Worm (Caenorhabditis elegans) whole organism, L1 larva: ENCODE results near the gene nmgp-1.

Source experiments
- alr-1 ChIP-seq: fragments of 200-800 bp; sonication (Bioruptor generic); optimal IDR thresholded peaks from 2 replicates; lab custom pipeline; 2018; ENCODE audit warnings: borderline replicate concordance, mild to moderate bottlenecking, missing genetic modification characterization, missing compliant biosample characterization
- ceh-88 ChIP-seq: fragments of 200-800 bp; sonication (Bioruptor generic); IDR thresholded peaks from 2 replicates; pipeline ENCODE4 v1.3.6; 2022; ENCODE audit warnings: missing genetic modification characterization, missing compliant biosample characterization
- elt-3 ChIP-seq, 6 experiments: fragments of 150-350 bp in 1 of 6; sonication (generic microtip); optimal IDR thresholded peaks; 2 replicates each; lab custom pipeline; 2017 to 2018; ENCODE audit warnings: missing biosample characterization in 6 of 6, missing genetic modification characterization in 6 of 6, inconsistent platforms in 1 of 6
- mep-1 ChIP-seq: fragments of 150-350 bp; optimal IDR thresholded peaks from 2 replicates; lab custom pipeline; 2014; ENCODE audit warnings: missing biosample characterization, missing genetic modification characterization
- nhr-77 ChIP-seq: fragments of 150-350 bp; optimal IDR thresholded peaks from 2 replicates; lab custom pipeline; 2014; ENCODE audit warnings: missing biosample characterization, missing genetic modification characterization
- nhr-90 ChIP-seq: sonication (generic microtip); optimal IDR thresholded peaks from 2 replicates; lab custom pipeline; 2016; ENCODE audit warnings: mild to moderate bottlenecking, missing genetic modification characterization, missing compliant biosample characterization; ENCODE audit not compliant: poor library complexity
- pqm-1 ChIP-seq: sonication (generic microtip); optimal IDR thresholded peaks from 3 replicates; lab custom pipeline; 2017; ENCODE audit warnings: missing biosample characterization, missing genetic modification characterization
- snpc-4 ChIP-seq: fragments of 150-350 bp; optimal IDR thresholded peaks from 2 replicates; lab custom pipeline; 2014; ENCODE audit warnings: missing biosample characterization, missing genetic modification characterization
- swsn-7 ChIP-seq: sonication (generic microtip); optimal IDR thresholded peaks from 2 replicates; lab custom pipeline; 2016; ENCODE audit warnings: missing genetic modification characterization, missing compliant biosample characterization
- unc-130 ChIP-seq: fragments of 150-350 bp; optimal IDR thresholded peaks from 2 replicates; lab custom pipeline; 2017; ENCODE audit warnings: missing biosample characterization, missing genetic modification characterization, inconsistent platforms
- unc-62 ChIP-seq: fragments of 150-350 bp; optimal IDR thresholded peaks from 2 replicates; lab custom pipeline; 2014; ENCODE audit warnings: missing biosample characterization, missing genetic modification reagents, missing genetic modification characterization
- ztf-4 ChIP-seq: fragments of 150-350 bp; optimal IDR thresholded peaks from 2 replicates; lab custom pipeline; 2014; ENCODE audit warnings: missing biosample characterization, missing genetic modification characterization

ce11 chrII:6292527-6292926 is 31.9 kb downstream of the nmgp-1 start, which contains the start of gene nyn-3:
- no peak for TF ChIP-seq swsn-7
- TF ChIP-seq unc-130: no peak
- TF ChIP-seq ceh-88 (GFP tag; lab: Robert Waterston, UW): no peak
- TF ChIP-seq mep-1 (tag; lab: Kevin White, UChicago): no peak
- TF ChIP-seq alr-1: no peak
- no peak for TF ChIP-seq nhr-77
- TF ChIP-seq elt-3 (tag; optimal IDR thresholded peaks at IDR 0.05; lab: Kevin White, UChicago): no peak
- no peak for TF ChIP-seq ztf-4 (tag; lab: Kevin White, UChicago)
- TF ChIP-seq pqm-1 (tag; lab: Kevin White, UChicago): no peak
- no peak for TF ChIP-seq nhr-90 (tag; lab: Kevin White, UChicago)
- TF ChIP-seq unc-62 (GFP tag; lab: Kevin White, UChicago): no peak
- TF ChIP-seq snpc-4 (tag; lab: Kevin White, UChicago): no peak
